Worm (Caenorhabditis elegans): Measurements from ENCODE around the gene duo-1.
A peak's percentile ranks its signal among the peaks of the same experiment; 100 is the strongest.

duo-1 gene

DNA sequence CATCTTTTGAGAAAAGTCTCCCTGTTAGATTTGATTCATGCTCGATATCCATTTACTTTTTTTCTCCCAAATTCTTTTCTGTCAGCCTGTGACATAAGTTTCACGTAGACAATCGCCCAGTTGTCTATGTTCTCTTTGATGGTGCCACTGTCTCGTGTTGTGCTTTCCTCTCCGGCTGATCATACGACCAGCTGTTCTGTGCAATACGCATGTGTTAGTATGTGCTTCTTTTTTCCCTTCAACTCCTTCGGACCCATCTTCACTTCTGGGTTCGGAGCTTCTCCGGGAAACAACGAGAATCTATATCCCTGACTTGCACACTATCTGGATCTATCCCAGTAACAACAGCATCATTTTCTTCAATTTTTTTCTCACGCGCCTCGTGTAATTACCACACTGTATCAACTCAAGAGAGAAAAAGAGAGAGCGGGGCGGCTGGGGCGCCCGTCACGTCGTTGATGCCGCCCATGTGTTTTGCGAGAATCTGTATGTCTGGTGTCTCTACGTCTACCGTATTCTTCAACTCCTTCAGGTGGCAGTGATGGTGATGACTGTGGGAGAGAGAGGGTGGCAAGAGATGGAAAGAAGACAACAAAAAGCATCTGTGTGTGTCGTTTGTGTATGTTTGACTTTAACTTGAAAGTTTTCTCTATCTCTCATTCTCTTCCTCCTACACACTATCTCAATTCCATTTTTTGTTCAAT is 22.4 kb upstream of the duo-1 start:
- peak; percentile 81 for TF ChIP-seq pqm-1 (tag; optimal IDR thresholded peaks at IDR 0.05)
- peak; percentile 18 for TF ChIP-seq ztf-4 (tag; optimal IDR thresholded peaks at IDR 0.05)
- TF ChIP-seq daf-12 (tag; optimal IDR thresholded peaks at IDR 0.05) = no peak
- TF ChIP-seq fos-1 (tag; optimal IDR thresholded peaks at IDR 0.05) = no peak
- TF ChIP-seq nhr-23 (tag; optimal IDR thresholded peaks at IDR 0.05) = peak; percentile 28
- no peak for TF ChIP-seq nhr-77 (tag; optimal IDR thresholded peaks at IDR 0.05)
- TF ChIP-seq egl-5 (tag; optimal IDR thresholded peaks at IDR 0.05) = peak; percentile 21
- no peak for TF ChIP-seq zag-1 (tag; optimal IDR thresholded peaks at IDR 0.05)
- TF ChIP-seq ceh-9 (tag; optimal IDR thresholded peaks at IDR 0.05) = no peak
- no peak for TF ChIP-seq nhr-67 (tag; optimal IDR thresholded peaks at IDR 0.05)
- TF ChIP-seq mml-1 (tag; optimal IDR thresholded peaks at IDR 0.05) = no peak
- TF ChIP-seq nhr-43 (tag; optimal IDR thresholded peaks at IDR 0.05; ENCODE audit: poor library complexity, severe bottlenecking) = peak; percentile 70
- peak; percentile 77 for TF ChIP-seq mdl-1 (tag; optimal IDR thresholded peaks at IDR 0.05)
- no peak for TF ChIP-seq ceh-16 (tag; optimal IDR thresholded peaks at IDR 0.05)
- TF ChIP-seq elt-1 (tag; optimal IDR thresholded peaks at IDR 0.05) = peak; percentile 58
- TF ChIP-seq ZK546.5 (tag; optimal IDR thresholded peaks at IDR 0.05) = no peak
- TF ChIP-seq nhr-237 (tag; optimal IDR thresholded peaks at IDR 0.05) = no peak
- TF ChIP-seq lin-39 (tag; optimal IDR thresholded peaks at IDR 0.05) = peak; percentile 42
- no peak for TF ChIP-seq aly-2 (tag; optimal IDR thresholded peaks at IDR 0.05)
- peak; percentile 35 for TF ChIP-seq ceh-28 (tag; optimal IDR thresholded peaks at IDR 0.05)
- TF ChIP-seq ztf-11 (tag; optimal IDR thresholded peaks at IDR 0.05) = no peak
- TF ChIP-seq egl-27 (tag; optimal IDR thresholded peaks at IDR 0.05) = peak; percentile 85
- no peak for TF ChIP-seq nhr-11 (tag; optimal IDR thresholded peaks at IDR 0.05)
- no peak for TF ChIP-seq hmg-11 (tag; optimal IDR thresholded peaks at IDR 0.05)
- peak; percentile 52 for TF ChIP-seq nfya-1 (tag; optimal IDR thresholded peaks at IDR 0.05; ENCODE audit: insufficient read depth)
- TF ChIP-seq elt-2 (tag; optimal IDR thresholded peaks at IDR 0.05) = peak; percentile 88
- TF ChIP-seq fkh-2 (tag; optimal IDR thresholded peaks at IDR 0.05) = no peak
- peak; percentile 54 for TF ChIP-seq tbx-2 (tag; optimal IDR thresholded peaks at IDR 0.05)
- TF ChIP-seq sea-2 (GFP tag; optimal IDR thresholded peaks at IDR 0.05) = no peak
- TF ChIP-seq ceh-82 (tag; optimal IDR thresholded peaks at IDR 0.05) = no peak
- TF ChIP-seq nhr-76 (tag; optimal IDR thresholded peaks at IDR 0.05) = no peak
- TF ChIP-seq fkh-10 (GFP tag; optimal IDR thresholded peaks at IDR 0.05) = no peak
- no peak for TF ChIP-seq lin-15B (tag; optimal IDR thresholded peaks at IDR 0.05)
- no peak for TF ChIP-seq R02D3.7 (tag; optimal IDR thresholded peaks at IDR 0.05)
- TF ChIP-seq nhr-12 (tag; optimal IDR thresholded peaks at IDR 0.05) = no peak
- TF ChIP-seq snpc-4 (tag; optimal IDR thresholded peaks at IDR 0.05) = peak; percentile 36
- peak; percentile 73 for TF ChIP-seq skn-1 (tag; optimal IDR thresholded peaks at IDR 0.05)
- peak; percentile 82 for TF ChIP-seq jun-1 (tag; optimal IDR thresholded peaks at IDR 0.05)
- peak in 1 of 3 experiments; percentile 43 for TF ChIP-seq elt-3 (tag; optimal IDR thresholded peaks at IDR 0.05)
- peak; percentile 58 for TF ChIP-seq lsy-12 (tag; optimal IDR thresholded peaks at IDR 0.05)
- no peak for TF ChIP-seq eor-1 (tag; optimal IDR thresholded peaks at IDR 0.05)
- TF ChIP-seq nhr-28 (tag; optimal IDR thresholded peaks at IDR 0.05) = no peak
- peak; percentile 95 for TF ChIP-seq nhr-25 (tag; optimal IDR thresholded peaks at IDR 0.05)
- peak; percentile 96 for TF ChIP-seq pha-4 (tag; optimal IDR thresholded peaks at IDR 0.05)
- TF ChIP-seq unc-39 (tag; optimal IDR thresholded peaks at IDR 0.05) = no peak
- no peak for TF ChIP-seq ama-1 (optimal IDR thresholded peaks at IDR 0.05)
- peak; percentile 62 for TF ChIP-seq unc-62 (GFP tag; optimal IDR thresholded peaks at IDR 0.05)
